Worm (Caenorhabditis elegans): ENCODE results near the gene C35C5.9.

DNA sequence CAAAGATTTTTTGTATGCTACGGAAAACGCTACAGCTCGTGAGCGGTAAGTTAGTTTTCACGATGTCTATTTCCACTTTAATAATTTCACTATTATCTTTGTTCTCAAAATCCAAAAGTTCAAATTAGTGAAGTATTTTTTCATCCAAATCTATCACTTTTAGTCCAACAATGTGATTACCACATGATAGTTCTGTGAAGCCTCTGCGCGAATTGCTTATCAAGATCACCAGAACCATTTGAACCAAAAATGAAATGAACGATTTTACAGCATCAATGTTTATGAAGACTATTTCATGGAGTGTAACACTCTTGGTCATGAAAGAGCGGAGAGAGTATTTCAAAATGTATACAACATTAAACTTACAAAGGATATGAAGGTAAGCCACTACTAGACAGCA lies 1.9 kb upstream of the C35C5.9 start:
- TF ChIP-seq ztf-11 (tag; optimal IDR thresholded peaks at IDR 0.05) (no peak), drap-1 (GFP tag; optimal IDR thresholded peaks at IDR 0.05) (no peak), unc-39 (tag; optimal IDR thresholded peaks at IDR 0.05) (no peak), elt-3 (tag; optimal IDR thresholded peaks at IDR 0.05) (no peak), mep-1 (tag; optimal IDR thresholded peaks at IDR 0.05) (no peak), unc-62 (GFP tag; optimal IDR thresholded peaks at IDR 0.05) (no peak), lin-13 (tag; optimal IDR thresholded peaks at IDR 0.05) (no peak), nhr-28 (tag; optimal IDR thresholded peaks at IDR 0.05) (no peak)

Measured in whole organism, mixed stage, embryonic.